Fruit fly (Drosophila melanogaster): ENCODE data around the gene Cmpk.

Gene Cmpk

DNA sequence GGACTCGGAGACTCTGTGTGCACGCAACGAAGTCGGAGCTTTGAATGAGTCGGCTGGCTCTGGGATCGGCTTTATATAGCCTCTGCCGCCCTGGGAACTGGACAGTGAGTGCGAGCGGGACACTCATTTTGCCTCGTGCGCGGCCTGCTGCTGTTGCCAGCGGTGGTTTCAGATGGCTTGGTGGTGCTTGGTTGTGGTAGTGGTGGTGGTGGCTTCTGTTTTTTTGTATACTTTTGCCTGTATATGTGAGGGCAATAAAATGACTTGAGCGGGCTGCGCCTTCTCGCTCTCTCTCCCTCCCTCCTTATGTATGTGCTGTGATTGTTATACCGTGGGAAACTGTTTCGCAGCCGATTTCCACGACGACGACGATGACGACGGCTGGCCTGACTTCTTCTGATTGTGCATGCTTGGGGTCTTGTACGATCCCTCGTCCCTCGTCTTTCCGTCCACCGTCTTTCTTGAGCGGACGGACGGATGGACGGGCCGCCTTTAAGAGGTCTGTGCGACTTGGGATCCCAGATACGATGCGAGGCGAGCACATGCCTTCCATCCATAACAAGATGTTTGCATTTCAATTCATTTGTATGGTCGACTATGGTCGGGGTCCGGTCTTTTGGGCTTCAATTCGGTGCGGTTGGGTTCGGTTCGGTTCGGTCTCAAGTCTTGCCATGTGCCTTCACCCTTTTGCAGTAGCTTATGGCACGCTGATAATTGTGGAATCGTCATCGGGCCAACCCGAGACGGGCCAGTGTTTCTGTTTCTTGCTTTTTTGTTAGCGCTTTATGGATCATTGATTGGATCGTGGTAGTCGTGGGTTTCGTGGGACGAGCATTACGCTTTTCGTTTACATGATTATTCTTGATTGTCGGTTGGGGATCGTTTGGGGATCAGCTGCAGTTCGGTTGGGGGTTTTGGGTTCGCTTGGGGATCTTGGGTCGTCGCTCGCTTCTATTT is 49.0 kb downstream of the Cmpk start (continued):
- TF ChIP-seq kni (GFP tag; optimal IDR thresholded peaks at IDR 0.05) (peak; percentile 100), NC2β (GFP tag; optimal IDR thresholded peaks at IDR 0.05) (peak; percentile 12), yki (optimal IDR thresholded peaks at IDR 0.05) (no peak), bsh (GFP tag; optimal IDR thresholded peaks at IDR 0.05) (peak; percentile 3 to 22), emc (GFP tag; optimal IDR thresholded peaks at IDR 0.05) (no peak), Dll (GFP tag; IDR thresholded peaks at IDR 0.05; ENCODE audit: partially characterized antibody) (no peak), D19A (tag; optimal IDR thresholded peaks at IDR 0.05) (peak; percentile 19), nmo (GFP tag; optimal IDR thresholded peaks at IDR 0.05) (peak; percentile 16), lbe (GFP tag; optimal IDR thresholded peaks at IDR 0.05) (peak; percentile 52), CG34422 (GFP tag; IDR thresholded peaks at IDR 0.05) (0 out of 3 replicates have a peak, but pooled peaks have one; percentile 25), chif (GFP tag; optimal IDR thresholded peaks at IDR 0.05) (peak in 1 of 2 experiments; percentile 35), da (GFP tag; optimal IDR thresholded peaks at IDR 0.05) (peak; percentile 77), Kr (GFP tag; optimal IDR thresholded peaks at IDR 0.05) (peak; percentile 85), Awh (GFP tag; IDR thresholded peaks at IDR 0.05) (peak; percentile 13; the same call in 1 of the 2 replicates), phol (tag; optimal IDR thresholded peaks at IDR 0.05) (no peak), tna (GFP tag; IDR thresholded peaks at IDR 0.05; ENCODE audit: partially characterized antibody) (0 out of 2 replicates have a peak, but pooled peaks have one; percentile 23), CG17912 (GFP tag; optimal IDR thresholded peaks at IDR 0.05) (no peak), dm (GFP tag; optimal IDR thresholded peaks at IDR 0.05) (peak; percentile 76), CG1832 (GFP tag; optimal IDR thresholded peaks at IDR 0.05) (peak; percentile 89), Nf-YC (tag; optimal IDR thresholded peaks at IDR 0.05) (peak; percentile 68), HLH54F (GFP tag; optimal IDR thresholded peaks at IDR 0.05) (no peak), CG6254 (GFP tag; optimal IDR thresholded peaks at IDR 0.05) (no peak), pum (GFP tag; optimal IDR thresholded peaks at IDR 0.05) (no peak), NK7.1 (GFP tag; optimal IDR thresholded peaks at IDR 0.05) (peak; percentile 23), Adf1 (GFP tag; IDR thresholded peaks at IDR 0.05) (peak; percentile 83), Max (GFP tag; optimal IDR thresholded peaks at IDR 0.05) (peak; percentile 32), hkb (optimal IDR thresholded peaks at IDR 0.05) (no peak), hkb (GFP tag; IDR thresholded peaks at IDR 0.05) (peak; percentile 48; the same call in 1 of the 2 replicates), NFAT (GFP tag; IDR thresholded peaks at IDR 0.05) (0 out of 2 replicates have a peak, but pooled peaks have one; percentile 39), gcm2 (GFP tag; optimal IDR thresholded peaks at IDR 0.05) (no peak), corto (GFP tag; optimal IDR thresholded peaks at IDR 0.05) (peak; percentile 23), sd (tag; optimal IDR thresholded peaks at IDR 0.05) (peak; percentile 74), h (optimal IDR thresholded peaks at IDR 0.05) (peak; percentile 69), zf30C (GFP tag; optimal IDR thresholded peaks at IDR 0.05) (peak; percentile 4), CG6689 (GFP tag; IDR thresholded peaks at IDR 0.05) (0 out of 2 replicates have a peak, but pooled peaks have one; percentile 14), odd (GFP tag; optimal IDR thresholded peaks at IDR 0.05) (peak; percentile 90), CG32767 (GFP tag; IDR thresholded peaks at IDR 0.05) (peak; percentile 42; the same call in 1 of the 2 replicates), prd (optimal IDR thresholded peaks at IDR 0.05) (no peak), prd (GFP tag; IDR thresholded peaks at IDR 0.05) (no peak), mam (GFP tag; optimal IDR thresholded peaks at IDR 0.05) (peak; percentile 32), Blimp-1 (GFP tag; optimal IDR thresholded peaks at IDR 0.05) (no peak), CG2199 (GFP tag; IDR thresholded peaks at IDR 0.05) (0 out of 3 replicates have a peak, but pooled peaks have one; percentile 60), CG6791 (GFP tag; IDR thresholded peaks at IDR 0.05; ENCODE audit: partially characterized antibody) (peak; percentile 66; the same call in 2 of the 3 replicates), nerfin-1 (tag; optimal IDR thresholded peaks at IDR 0.05) (peak; percentile 59), CG14050 (GFP tag; IDR thresholded peaks at IDR 0.05) (no peak), CG9727 (GFP tag; optimal IDR thresholded peaks at IDR 0.05) (peak; percentile 34), maf-S (GFP tag; optimal IDR thresholded peaks at IDR 0.05) (no peak), ham (GFP tag; IDR thresholded peaks at IDR 0.05) (no peak), CG2678 (tag; optimal IDR thresholded peaks at IDR 0.05) (peak; percentile 1)

Data from whole organism, embryonic.